Worm (Caenorhabditis elegans): ENCODE results near the gene F28C1.3.

F28C1.3 gene

ce11 chrV:12503494-12503893, 35.0 kb downstream of the F28C1.3 start, which contains the start of gene T28H10.1:
Gene T28H10.1, plus strand, starts transcription at chrV:12503794.
- TF ChIP-seq Y53F4B.3 (GFP tag; IDR thresholded peaks at IDR 0.05): no peak
- TF ChIP-seq nhr-27 (tag; optimal IDR thresholded peaks at IDR 0.05): no peak
- no peak for TF ChIP-seq nfya-1 (tag; optimal IDR thresholded peaks at IDR 0.05; ENCODE audit: borderline replicate concordance, insufficient read depth)
- no peak for TF ChIP-seq snpc-1.1 (tag; optimal IDR thresholded peaks at IDR 0.05; ENCODE audit: insufficient read depth)
- TF ChIP-seq lsl-1 (GFP tag; optimal IDR thresholded peaks at IDR 0.05): no peak
- TF ChIP-seq F39B2.1 (GFP tag; IDR thresholded peaks at IDR 0.05): no peak
- no peak for TF ChIP-seq lin-26 (GFP tag; IDR thresholded peaks at IDR 0.05)
- no peak for TF ChIP-seq madf-3 (GFP tag; IDR thresholded peaks at IDR 0.05)
- TF ChIP-seq lin-35 (GFP tag; optimal IDR thresholded peaks at IDR 0.05): no peak
- no peak for TF ChIP-seq K12H6.12 (tag; optimal IDR thresholded peaks at IDR 0.05)
- no peak for TF ChIP-seq madf-10 (tag; optimal IDR thresholded peaks at IDR 0.05)
- no peak for TF ChIP-seq Y56A3A.18 (GFP tag; IDR thresholded peaks at IDR 0.05)
- no peak for TF ChIP-seq Y79H2A.3 (GFP tag; conservative IDR thresholded peaks at IDR 0.05)
- TF ChIP-seq sptf-2 (GFP tag; optimal IDR thresholded peaks at IDR 0.05): no peak
- no peak for TF ChIP-seq let-607 (tag; optimal IDR thresholded peaks at IDR 0.05)
- no peak for TF ChIP-seq ztf-18 (tag; optimal IDR thresholded peaks at IDR 0.05)
- TF ChIP-seq gei-17 (GFP tag; optimal IDR thresholded peaks at IDR 0.05): no peak

ce11 chrV:12505730-12506129, 37.3 kb downstream of the F28C1.3 start:
- no peak for TF ChIP-seq C17E4.6 (GFP tag; IDR thresholded peaks at IDR 0.05)
- no peak for TF ChIP-seq lin-40 (tag; optimal IDR thresholded peaks at IDR 0.05)
- no peak for TF ChIP-seq hsf-1 (GFP tag; IDR thresholded peaks at IDR 0.05)
- TF ChIP-seq ccch-3 (GFP tag; optimal IDR thresholded peaks at IDR 0.05): no peak
- TF ChIP-seq ztf-22 (GFP tag; optimal IDR thresholded peaks at IDR 0.05): no peak
- TF ChIP-seq F39B2.1 (GFP tag; IDR thresholded peaks at IDR 0.05): no peak
- no peak for TF ChIP-seq ceh-58 (GFP tag; IDR thresholded peaks at IDR 0.05)
- no peak for TF ChIP-seq bed-2 (GFP tag; IDR thresholded peaks at IDR 0.05)
- TF ChIP-seq F23B12.7 (tag; optimal IDR thresholded peaks at IDR 0.05; ENCODE audit: insufficient read depth): no peak
- TF ChIP-seq attf-5 (GFP tag; optimal IDR thresholded peaks at IDR 0.05): no peak

ce11 chrV:12506185-12506584, 37.7 kb downstream of the F28C1.3 start, which contains the start of gene nlp-46:
Gene nlp-46, minus strand, starts transcription at chrV:12506285.
- TF ChIP-seq K12H6.12 (tag; optimal IDR thresholded peaks at IDR 0.05) (no peak), atf-7 (tag; optimal IDR thresholded peaks at IDR 0.05) (no peak), attf-5 (GFP tag; optimal IDR thresholded peaks at IDR 0.05) (no peak), hlh-12 (tag; optimal IDR thresholded peaks at IDR 0.05) (no peak), ceh-27 (GFP tag; optimal IDR thresholded peaks at IDR 0.05) (no peak), F10E7.11 (tag; optimal IDR thresholded peaks at IDR 0.05) (no peak), akir-1 (GFP tag; optimal IDR thresholded peaks at IDR 0.05) (no peak), ztf-22 (GFP tag; optimal IDR thresholded peaks at IDR 0.05) (no peak), dpl-1 (GFP tag; optimal IDR thresholded peaks at IDR 0.05) (no peak), lir-1 (GFP tag; conservative IDR thresholded peaks at IDR 0.05) (no peak)

- TF ChIP-seq zim-3 (tag; optimal IDR thresholded peaks at IDR 0.05) (peak; percentile 79), F57A8.1 (GFP tag; optimal IDR thresholded peaks at IDR 0.05) (peak; percentile 62), F57C9.4 (tag; optimal IDR thresholded peaks at IDR 0.05) (peak; percentile 63), tbx-9 (tag; optimal IDR thresholded peaks at IDR 0.05; ENCODE audit: borderline replicate concordance) (peak; percentile 38), B0035.1 (tag; optimal IDR thresholded peaks at IDR 0.05) (peak; percentile 47), athp-1 (tag; optimal IDR thresholded peaks at IDR 0.05) (peak; percentile 60), chd-7 (tag; optimal IDR thresholded peaks at IDR 0.05) (peak; percentile 69), ztf-22 (GFP tag; optimal IDR thresholded peaks at IDR 0.05) (peak; percentile 61), let-607 (tag; optimal IDR thresholded peaks at IDR 0.05) (peak in 1 of 2 experiments; percentile 38), repo-1 (tag; optimal IDR thresholded peaks at IDR 0.05) (peak; percentile 67), hlh-12 (tag; optimal IDR thresholded peaks at IDR 0.05) (peak; percentile 43), nfya-1 (tag; optimal IDR thresholded peaks at IDR 0.05; ENCODE audit: borderline replicate concordance, insufficient read depth) (peak; percentile 57), mes-4 (tag; optimal IDR thresholded peaks at IDR 0.05) (peak; percentile 65), ceh-79 (tag; optimal IDR thresholded peaks at IDR 0.05) (peak; percentile 27)
Measured at ce11 chrV:12509922-12510582, 41.6 kb downstream of the F28C1.3 start.
